Worm (Caenorhabditis elegans) whole organism, L2 larva: ENCODE results near the gene R08C7.11.

ENCODE experiments used
- C34F6.9 ChIP-seq: fragments of 150-350 bp; optimal IDR thresholded peaks from 2 replicates; lab custom pipeline; 2014; ENCODE audit warnings: missing biosample characterization, missing genetic modification characterization
- F13H6.1 ChIP-seq: sonication (generic microtip); optimal IDR thresholded peaks from 2 replicates; lab custom pipeline; 2016; ENCODE audit warnings: missing genetic modification characterization, missing compliant biosample characterization
- R02D3.7 ChIP-seq: fragments of 150-350 bp; optimal IDR thresholded peaks from 2 replicates; lab custom pipeline; 2014; ENCODE audit warnings: missing biosample characterization, missing genetic modification characterization
- Y55F3AM.14 ChIP-seq: fragments of 200-800 bp; sonication (Bioruptor generic); optimal IDR thresholded peaks from 2 replicates; lab custom pipeline; 2018; ENCODE audit warnings: mild to moderate bottlenecking, missing genetic modification characterization, missing compliant biosample characterization
- ZK546.5 ChIP-seq: sonication (generic microtip); optimal IDR thresholded peaks from 2 replicates; lab custom pipeline; 2017; ENCODE audit warnings: missing biosample characterization, missing genetic modification characterization
- alr-1 ChIP-seq: fragments of 150-350 bp; optimal IDR thresholded peaks from 2 replicates; lab custom pipeline; 2014; ENCODE audit warnings: missing biosample characterization, missing genetic modification characterization
- aly-2 ChIP-seq: fragments of 150-350 bp; optimal IDR thresholded peaks from 2 replicates; lab custom pipeline; 2014; ENCODE audit warnings: missing biosample characterization, missing genetic modification characterization
- ama-1 ChIP-seq: fragments of 150-350 bp; optimal IDR thresholded peaks from 2 replicates; lab custom pipeline; 2018; ENCODE audit warnings: inconsistent platforms
- blmp-1 ChIP-seq: sonication (generic microtip); optimal IDR thresholded peaks from 2 replicates; lab custom pipeline; 2017; ENCODE audit warnings: missing genetic modification characterization, mild to moderate bottlenecking, missing compliant biosample characterization, antibody characterized with exemption, moderate library complexity; ENCODE audit not compliant: insufficient read depth
- ceh-16 ChIP-seq: fragments of 150-350 bp; optimal IDR thresholded peaks from 2 replicates; lab custom pipeline; 2014; ENCODE audit warnings: missing biosample characterization, missing genetic modification characterization
- ceh-82 ChIP-seq: fragments of 150-350 bp; optimal IDR thresholded peaks from 2 replicates; lab custom pipeline; 2014; ENCODE audit warnings: missing biosample characterization, missing genetic modification characterization
- crh-2 ChIP-seq: sonication (generic microtip); optimal IDR thresholded peaks from 2 replicates; lab custom pipeline; 2017; ENCODE audit warnings: missing biosample characterization, missing genetic modification characterization
- dmd-4 ChIP-seq: sonication (generic microtip); optimal IDR thresholded peaks from 2 replicates; lab custom pipeline; 2017; ENCODE audit warnings: missing biosample characterization, missing genetic modification characterization
- egl-27 ChIP-seq: sonication (generic microtip); optimal IDR thresholded peaks from 3 replicates; lab custom pipeline; 2017; ENCODE audit warnings: missing biosample characterization, missing genetic modification reagents, missing genetic modification characterization
- elt-1 ChIP-seq: fragments of 150-350 bp; optimal IDR thresholded peaks from 2 replicates; lab custom pipeline; 2014; ENCODE audit warnings: missing biosample characterization, missing genetic modification characterization
- elt-3 ChIP-seq: sonication (generic microtip); optimal IDR thresholded peaks from 2 replicates; lab custom pipeline; 2017; ENCODE audit warnings: missing biosample characterization, missing genetic modification characterization
- fos-1 ChIP-seq: fragments of 150-350 bp; optimal IDR thresholded peaks from 2 replicates; lab custom pipeline; 2014; ENCODE audit warnings: missing biosample characterization, missing genetic modification characterization
- gmeb-1 ChIP-seq: fragments of 150-350 bp; optimal IDR thresholded peaks from 2 replicates; lab custom pipeline; 2014; ENCODE audit warnings: missing biosample characterization, missing genetic modification characterization
- lin-11 ChIP-seq: fragments of 150-350 bp; sonication (generic microtip); optimal IDR thresholded peaks from 2 replicates; lab custom pipeline; 2014; ENCODE audit warnings: missing biosample characterization, missing genetic modification characterization, inconsistent platforms, mixed read lengths
- lin-13 ChIP-seq: fragments of 150-350 bp; optimal IDR thresholded peaks from 2 replicates; lab custom pipeline; 2014; ENCODE audit warnings: missing biosample characterization, missing genetic modification reagents, missing genetic modification characterization
- lin-39 ChIP-seq: fragments of 150-350 bp; optimal IDR thresholded peaks from 2 replicates; lab custom pipeline; 2014; ENCODE audit warnings: missing biosample characterization, missing genetic modification reagents, missing genetic modification characterization
- lsy-2 ChIP-seq, 2 experiments: fragments of 150-350 bp in 1 of 2; sonication (generic microtip) in 1 of 2; optimal IDR thresholded peaks; 2 replicates each; lab custom pipeline; 2014 to 2017; ENCODE audit warnings: missing biosample characterization in 2 of 2, missing genetic modification characterization in 2 of 2
- mab-5 ChIP-seq: fragments of 150-350 bp; optimal IDR thresholded peaks from 2 replicates; lab custom pipeline; 2014; ENCODE audit warnings: missing biosample characterization, missing genetic modification characterization
- mbf-1 ChIP-seq: sonication (generic microtip); optimal IDR thresholded peaks from 2 replicates; lab custom pipeline; 2017; ENCODE audit warnings: missing biosample characterization, missing genetic modification characterization
- mdl-1 ChIP-seq, 2 experiments: fragments of 150-350 bp in 1 of 2; sonication (generic microtip) in 1 of 2; optimal IDR thresholded peaks; 2 replicates each; lab custom pipeline; 2017; ENCODE audit warnings: missing biosample characterization in 2 of 2, missing genetic modification characterization in 2 of 2
- nhr-10 ChIP-seq: sonication (generic microtip); optimal IDR thresholded peaks from 2 replicates; lab custom pipeline; 2017; ENCODE audit warnings: missing biosample characterization, missing genetic modification characterization
- nhr-11 ChIP-seq: fragments of 150-350 bp; optimal IDR thresholded peaks from 2 replicates; lab custom pipeline; 2014; ENCODE audit warnings: missing biosample characterization, missing genetic modification characterization
- nhr-12 ChIP-seq: fragments of 150-350 bp; optimal IDR thresholded peaks from 2 replicates; lab custom pipeline; 2014; ENCODE audit warnings: missing biosample characterization, missing genetic modification characterization
- nhr-129 ChIP-seq: fragments of 150-350 bp; optimal IDR thresholded peaks from 2 replicates; lab custom pipeline; 2014; ENCODE audit warnings: missing biosample characterization, missing genetic modification characterization
- nhr-21 ChIP-seq: fragments of 150-350 bp; optimal IDR thresholded peaks from 2 replicates; lab custom pipeline; 2014; ENCODE audit warnings: missing biosample characterization, missing genetic modification characterization
- nhr-23 ChIP-seq: fragments of 150-350 bp; optimal IDR thresholded peaks from 2 replicates; lab custom pipeline; 2014; ENCODE audit warnings: missing biosample characterization, missing genetic modification reagents, missing genetic modification characterization
- nhr-237 ChIP-seq: fragments of 150-350 bp; optimal IDR thresholded peaks from 2 replicates; lab custom pipeline; 2014; ENCODE audit warnings: missing biosample characterization, missing genetic modification characterization
- nhr-25 ChIP-seq: fragments of 150-350 bp; sonication (generic microtip); optimal IDR thresholded peaks from 3 replicates; lab custom pipeline; 2014; ENCODE audit warnings: missing biosample characterization, missing genetic modification characterization
- nhr-6 ChIP-seq: fragments of 150-350 bp; optimal IDR thresholded peaks from 2 replicates; lab custom pipeline; 2014; ENCODE audit warnings: missing biosample characterization, missing genetic modification characterization
- nhr-77 ChIP-seq: fragments of 150-350 bp; optimal IDR thresholded peaks from 2 replicates; lab custom pipeline; 2014; ENCODE audit warnings: missing biosample characterization, missing genetic modification characterization
- peb-1 ChIP-seq: fragments of 150-350 bp; optimal IDR thresholded peaks from 2 replicates; lab custom pipeline; 2014; ENCODE audit warnings: missing biosample characterization, missing genetic modification characterization
- sem-4 ChIP-seq: fragments of 150-350 bp; optimal IDR thresholded peaks from 2 replicates; lab custom pipeline; 2014; ENCODE audit warnings: missing biosample characterization, missing genetic modification reagents, missing genetic modification characterization
- skn-1 ChIP-seq: sonication (generic microtip); optimal IDR thresholded peaks from 2 replicates; lab custom pipeline; 2017; ENCODE audit warnings: missing biosample characterization, missing genetic modification characterization
- sma-3 ChIP-seq: sonication (generic microtip); optimal IDR thresholded peaks from 2 replicates; lab custom pipeline; 2016; ENCODE audit warnings: missing genetic modification reagents, missing genetic modification characterization, missing compliant biosample characterization
- sma-9 ChIP-seq, 2 experiments: fragments of 150-350 bp in 1 of 2; sonication (generic microtip) in 1 of 2; optimal IDR thresholded peaks; 2 replicates each; lab custom pipeline; 2014 to 2016; ENCODE audit warnings: missing genetic modification characterization in 2 of 2, mild to moderate bottlenecking in 1 of 2, missing biosample characterization in 1 of 2, missing compliant biosample characterization in 1 of 2, missing genetic modification reagents in 1 of 2, moderate library complexity in 1 of 2
- snpc-4 ChIP-seq: fragments of 150-350 bp; optimal IDR thresholded peaks from 2 replicates; lab custom pipeline; 2014; ENCODE audit warnings: missing biosample characterization, missing genetic modification characterization
- unc-39 ChIP-seq: fragments of 150-350 bp; optimal IDR thresholded peaks from 2 replicates; lab custom pipeline; 2014; ENCODE audit warnings: missing biosample characterization, missing genetic modification characterization
- unc-55 ChIP-seq: fragments of 150-350 bp; sonication (generic microtip); optimal IDR thresholded peaks from 3 replicates; lab custom pipeline; 2014; ENCODE audit warnings: missing biosample characterization, missing genetic modification reagents, missing genetic modification characterization
- unc-62 ChIP-seq: fragments of 150-350 bp; optimal IDR thresholded peaks from 2 replicates; lab custom pipeline; 2014; ENCODE audit warnings: missing biosample characterization, missing genetic modification reagents, missing genetic modification characterization
- zag-1 ChIP-seq: fragments of 150-350 bp; optimal IDR thresholded peaks from 2 replicates; lab custom pipeline; 2014; ENCODE audit warnings: missing biosample characterization, missing genetic modification characterization
- ztf-1 ChIP-seq: fragments of 200-800 bp; sonication (Bioruptor generic); conservative IDR thresholded peaks from 2 replicates; pipeline ENCODE4 v1.3.6; 2022; ENCODE audit warnings: missing genetic modification characterization, missing compliant biosample characterization
- ztf-11 ChIP-seq: sonication (generic microtip); optimal IDR thresholded peaks from 2 replicates; lab custom pipeline; 2017; ENCODE audit warnings: missing biosample characterization, missing genetic modification characterization
- ztf-4 ChIP-seq: fragments of 150-350 bp; optimal IDR thresholded peaks from 2 replicates; lab custom pipeline; 2014; ENCODE audit warnings: missing biosample characterization, missing genetic modification characterization

R08C7.11 gene

ce11 chrIV:4447284-4447366 is 7.6 kb downstream of the R08C7.11 start, which contains the start of gene chat-1:
Gene chat-1, plus strand, starts transcription at chrIV:4447331.
- TF ChIP-seq lin-11 (tag; lab: Kevin White, UChicago) (no peak), nhr-129 (no peak), ceh-82 (tag; lab: Kevin White, UChicago) (no peak), nhr-10 (no peak)

- no peak for TF ChIP-seq sem-4 (tag; lab: Kevin White, UChicago)
- no peak for TF ChIP-seq mab-5 (tag; lab: Kevin White, UChicago)
- TF ChIP-seq sma-3 (GFP tag; lab: Kevin White, UChicago) = peak; percentile 38
- no peak for TF ChIP-seq nhr-11 (tag; lab: Kevin White, UChicago)
- no peak for TF ChIP-seq nhr-23
- no peak for TF ChIP-seq Y55F3AM.14
- no peak for TF ChIP-seq nhr-12
- TF ChIP-seq unc-55 (GFP tag; lab: Kevin White, UChicago) = peak; percentile 61
- no peak for TF ChIP-seq ceh-16 (tag; lab: Kevin White, UChicago)
- no peak for TF ChIP-seq snpc-4 (tag; lab: Kevin White, UChicago)
- TF ChIP-seq lsy-2 (tag; optimal IDR thresholded peaks at IDR 0.05; lab: Kevin White, UChicago) = peak; percentile 25 to 81
- TF ChIP-seq sma-9 (GFP tag; optimal IDR thresholded peaks at IDR 0.05; lab: Kevin White, UChicago) = no peak
- no peak for TF ChIP-seq sma-9 (tag; optimal IDR thresholded peaks at IDR 0.05; lab: Kevin White, UChicago)
- TF ChIP-seq ztf-1 (GFP tag; lab: Robert Waterston, UW) = no peak
- TF ChIP-seq fos-1 (tag; lab: Kevin White, UChicago) = peak; percentile 85
- TF ChIP-seq ztf-4 (tag; lab: Kevin White, UChicago) = peak; percentile 44
- peak; percentile 39 for TF ChIP-seq ZK546.5 (tag; lab: Kevin White, UChicago)
- TF ChIP-seq nhr-77 (tag; lab: Kevin White, UChicago) = no peak
- TF ChIP-seq unc-62 = no peak
- TF ChIP-seq R02D3.7 (tag; lab: Kevin White, UChicago) = no peak
- peak; percentile 73 for TF ChIP-seq nhr-129
- no peak for TF ChIP-seq F13H6.1 (tag; lab: Kevin White, UChicago)
- no peak for TF ChIP-seq mdl-1 (tag; optimal IDR thresholded peaks at IDR 0.05; lab: Kevin White, UChicago)
- TF ChIP-seq nhr-237 (tag; lab: Kevin White, UChicago) = no peak
- no peak for TF ChIP-seq skn-1
- peak; percentile 53 for TF ChIP-seq lin-13 (GFP tag; lab: Kevin White, UChicago)
- TF ChIP-seq ceh-82 (tag; lab: Kevin White, UChicago) = no peak
- TF ChIP-seq peb-1 (tag; lab: Kevin White, UChicago) = no peak
- no peak for TF ChIP-seq unc-39 (tag; lab: Kevin White, UChicago)
- TF ChIP-seq blmp-1 (tag; lab: Kevin White, UChicago) = no peak
- TF ChIP-seq elt-1 (tag; lab: Kevin White, UChicago) = no peak
- TF ChIP-seq mbf-1 (tag; lab: Kevin White, UChicago) = no peak
- no peak for TF ChIP-seq nhr-6 (tag; lab: Kevin White, UChicago)
- peak; percentile 55 for TF ChIP-seq crh-2
- TF ChIP-seq alr-1 (tag; lab: Kevin White, UChicago) = no peak
- TF ChIP-seq gmeb-1 (tag; lab: Kevin White, UChicago) = peak; percentile 22
- no peak for TF ChIP-seq lin-39 (tag; lab: Kevin White, UChicago)
- TF ChIP-seq ztf-11 (tag; lab: Kevin White, UChicago) = no peak
- no peak for TF ChIP-seq aly-2 (tag; lab: Kevin White, UChicago)
- no peak for TF ChIP-seq nhr-21 (tag; lab: Kevin White, UChicago)
- peak; percentile 71 for TF ChIP-seq ama-1 (lab: Kevin White, UChicago)
- no peak for TF ChIP-seq nhr-10
- TF ChIP-seq C34F6.9 (tag; lab: Kevin White, UChicago) = peak; percentile 53
- no peak for TF ChIP-seq egl-27
- TF ChIP-seq elt-3 = no peak
- no peak for TF ChIP-seq zag-1 (tag; lab: Kevin White, UChicago)
- no peak for TF ChIP-seq dmd-4 (tag; lab: Kevin White, UChicago)
- peak; percentile 8 for TF ChIP-seq nhr-25 (tag; lab: Kevin White, UChicago)
- no peak for TF ChIP-seq lin-11 (tag; lab: Kevin White, UChicago)
Observed at ce11 chrIV:4446884-4447283, 7.9 kb downstream of the R08C7.11 start.
